Worm (Caenorhabditis elegans) whole organism, mixed stage, embryonic: ENCODE measurements around the gene rbc-1.

Experiments
- bed-3 ChIP-seq: fragments of 200-800 bp; sonication (Bioruptor generic); optimal IDR thresholded peaks from 3 replicates; lab custom pipeline; 2018; ENCODE audit warnings: mild to moderate bottlenecking, missing genetic modification characterization, moderate library complexity, missing compliant biosample characterization
- ceh-39 ChIP-seq: fragments of 150-350 bp; optimal IDR thresholded peaks from 2 replicates; lab custom pipeline; 2014; ENCODE audit warnings: missing biosample characterization, missing genetic modification characterization
- ces-1 ChIP-seq: fragments of 150-350 bp; optimal IDR thresholded peaks from 2 replicates; lab custom pipeline; 2014; ENCODE audit warnings: missing biosample characterization, missing genetic modification reagents, missing genetic modification characterization
- elt-1 ChIP-seq: sonication (generic microtip); optimal IDR thresholded peaks from 2 replicates; lab custom pipeline; 2017; ENCODE audit warnings: missing genetic modification characterization, mild to moderate bottlenecking, missing compliant biosample characterization, antibody characterized with exemption, moderate library complexity, borderline replicate concordance; ENCODE audit not compliant: insufficient read depth
- mab-5 ChIP-seq: fragments of 150-350 bp; optimal IDR thresholded peaks from 2 replicates; lab custom pipeline; 2014; ENCODE audit warnings: missing biosample characterization, missing genetic modification characterization
- snpc-4 ChIP-seq: fragments of 150-350 bp; optimal IDR thresholded peaks from 2 replicates; lab custom pipeline; 2014; ENCODE audit warnings: missing biosample characterization, missing genetic modification characterization
- sptf-1 ChIP-seq: sonication (generic microtip); optimal IDR thresholded peaks from 2 replicates; lab custom pipeline; 2017; ENCODE audit warnings: mild to moderate bottlenecking, missing genetic modification characterization, moderate library complexity, missing compliant biosample characterization
- unc-120 ChIP-seq: sonication (generic microtip); optimal IDR thresholded peaks from 2 replicates; lab custom pipeline; 2017; ENCODE audit warnings: missing genetic modification characterization, missing compliant biosample characterization; ENCODE audit not compliant: poor library complexity, severe bottlenecking
- unc-39 ChIP-seq: fragments of 150-350 bp; optimal IDR thresholded peaks from 2 replicates; lab custom pipeline; 2014; ENCODE audit warnings: missing biosample characterization, missing genetic modification characterization
- unc-62 ChIP-seq: fragments of 150-350 bp; optimal IDR thresholded peaks from 2 replicates; lab custom pipeline; 2014; ENCODE audit warnings: missing biosample characterization, missing genetic modification reagents, missing genetic modification characterization
- ztf-11 ChIP-seq: fragments of 150-350 bp; optimal IDR thresholded peaks from 2 replicates; lab custom pipeline; 2014; ENCODE audit warnings: missing biosample characterization, missing genetic modification characterization

- TF ChIP-seq elt-1 (tag; lab: Kevin White, UChicago), result no peak
- no peak for TF ChIP-seq unc-62 (GFP tag; lab: Kevin White, UChicago)
- TF ChIP-seq unc-120 (tag; lab: Kevin White, UChicago), result no peak
- TF ChIP-seq bed-3 (GFP tag; lab: Kevin White, UChicago), result no peak
- no peak for TF ChIP-seq unc-39 (tag; lab: Kevin White, UChicago)
- no peak for TF ChIP-seq ces-1 (GFP tag; lab: Kevin White, UChicago)
- TF ChIP-seq ztf-11 (tag; lab: Kevin White, UChicago), result no peak
- TF ChIP-seq ceh-39, result no peak
- TF ChIP-seq mab-5 (tag; lab: Kevin White, UChicago), result no peak
- TF ChIP-seq snpc-4 (tag; lab: Kevin White, UChicago), result no peak
- no peak for TF ChIP-seq sptf-1
These were observed 52.9 kb downstream of the rbc-1 start, which contains the start of gene C26G2.2 for ce11 chrX:14664028-14664427.
